Fruit fly (Drosophila melanogaster): ENCODE results near the gene CG33268.

DNA sequence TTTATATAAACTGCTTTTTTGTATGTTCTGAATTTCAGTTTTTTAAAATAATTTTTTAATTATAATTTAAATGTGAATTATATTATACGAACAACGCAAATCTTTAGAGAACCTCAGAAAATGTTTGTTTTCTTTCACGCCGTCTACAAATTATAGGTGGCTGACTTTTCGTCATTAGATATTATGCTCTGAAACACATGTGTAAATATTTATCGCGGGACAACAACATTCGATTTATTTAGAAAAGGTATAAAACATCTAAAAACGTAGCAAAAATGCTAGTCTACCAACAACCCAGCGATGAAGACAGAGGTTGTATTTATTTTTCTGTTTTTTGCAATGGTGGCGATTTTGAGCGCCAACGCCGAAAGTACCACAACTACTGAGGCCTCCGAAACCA lies 18.8 kb upstream of the CG33268 start, which contains the start of gene CG42832:
- TF ChIP-seq Hnf4 (GFP tag; optimal IDR thresholded peaks at IDR 0.05) (no peak), br (GFP tag; optimal IDR thresholded peaks at IDR 0.05) (no peak)

All from whole organism, wandering third instar larva.